Fruit fly (Drosophila melanogaster) whole organism, prepupa: Measurements from ENCODE around the gene Prm.

Experiments used
- CG10669 ChIP-seq: fragments of 200-800 bp; sonication (Bioruptor generic); optimal IDR thresholded peaks from 3 replicates; lab custom pipeline; 2018; ENCODE audit warnings: missing biosample characterization, mild to moderate bottlenecking, missing genetic modification characterization, moderate library complexity
- CG1621 ChIP-seq: fragments of 200-800 bp; sonication (Bioruptor generic); optimal IDR thresholded peaks from 3 replicates; lab custom pipeline; 2018; ENCODE audit warnings: missing biosample characterization, mild to moderate bottlenecking, missing genetic modification characterization
- Eip75B ChIP-seq: fragments of 200-800 bp; sonication (Bioruptor generic); optimal IDR thresholded peaks from 3 replicates; lab custom pipeline; 2016; ENCODE audit warnings: missing biosample characterization, missing genetic modification characterization
- Hr39 ChIP-seq: fragments of 200-800 bp; sonication (Bioruptor generic); optimal IDR thresholded peaks from 2 replicates; lab custom pipeline; 2016; ENCODE audit warnings: missing biosample characterization, missing genetic modification characterization
- OdsH ChIP-seq: fragments of 200-800 bp; sonication (Bioruptor generic); optimal IDR thresholded peaks from 3 replicates; lab custom pipeline; 2016; ENCODE audit warnings: missing biosample characterization, missing genetic modification characterization
- dsx ChIP-seq: fragments of 200-800 bp; optimal IDR thresholded peaks from 3 replicates; lab custom pipeline; 2019; ENCODE audit warnings: missing biosample characterization, mild to moderate bottlenecking, missing genetic modification characterization, moderate library complexity; ENCODE audit not compliant: poor library complexity, severe bottlenecking
- fd59A ChIP-seq: fragments of 200-800 bp; sonication (Bioruptor generic); optimal IDR thresholded peaks from 2 replicates; lab custom pipeline; 2017; ENCODE audit warnings: missing biosample characterization, mild to moderate bottlenecking, missing genetic modification characterization, missing genetic modification reagents

DNA sequence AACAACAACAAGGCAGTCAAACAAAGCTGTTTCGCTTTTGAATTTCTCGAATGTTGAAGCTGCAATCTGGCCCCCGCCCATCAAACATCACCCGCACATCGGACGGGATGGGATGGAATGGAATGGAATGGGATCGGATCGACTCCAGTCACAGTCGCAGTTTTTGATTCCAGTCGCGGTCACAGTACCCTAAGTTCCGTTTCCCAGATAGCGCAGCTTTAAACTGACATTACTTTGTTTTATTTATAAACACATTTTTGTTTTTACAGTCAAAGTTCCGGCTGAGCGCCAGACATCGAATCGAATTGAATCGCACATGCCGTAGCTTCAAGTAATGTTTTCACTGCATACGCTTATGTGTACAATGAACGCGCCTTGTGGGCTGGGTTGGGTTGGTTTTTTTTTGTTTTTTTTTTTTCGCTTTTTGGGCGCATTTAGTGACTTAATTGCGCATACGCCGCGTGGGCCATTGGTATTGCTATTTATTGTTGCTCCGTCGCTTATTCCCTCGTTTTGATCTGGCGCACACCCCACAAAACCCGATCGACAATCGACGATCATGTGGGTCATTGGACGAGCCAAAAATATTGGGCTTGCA lies 56.3 kb downstream of the Prm start:
- no peak for TF ChIP-seq CG1621 (tag; lab: Kevin White, UChicago)
- no peak for TF ChIP-seq dsx (GFP tag; lab: Kevin White, UChicago)
- no peak for TF ChIP-seq fd59A
- no peak for TF ChIP-seq CG10669 (GFP tag; lab: Kevin White, UChicago)
- TF ChIP-seq Hr39 (GFP tag; lab: Kevin White, UChicago) = no peak
- TF ChIP-seq OdsH = no peak
- TF ChIP-seq Eip75B (GFP tag; lab: Kevin White, UChicago) = no peak
